Fruit fly (Drosophila melanogaster): Measurements from ENCODE around the gene CG32284.

CG32284 gene

DNA sequence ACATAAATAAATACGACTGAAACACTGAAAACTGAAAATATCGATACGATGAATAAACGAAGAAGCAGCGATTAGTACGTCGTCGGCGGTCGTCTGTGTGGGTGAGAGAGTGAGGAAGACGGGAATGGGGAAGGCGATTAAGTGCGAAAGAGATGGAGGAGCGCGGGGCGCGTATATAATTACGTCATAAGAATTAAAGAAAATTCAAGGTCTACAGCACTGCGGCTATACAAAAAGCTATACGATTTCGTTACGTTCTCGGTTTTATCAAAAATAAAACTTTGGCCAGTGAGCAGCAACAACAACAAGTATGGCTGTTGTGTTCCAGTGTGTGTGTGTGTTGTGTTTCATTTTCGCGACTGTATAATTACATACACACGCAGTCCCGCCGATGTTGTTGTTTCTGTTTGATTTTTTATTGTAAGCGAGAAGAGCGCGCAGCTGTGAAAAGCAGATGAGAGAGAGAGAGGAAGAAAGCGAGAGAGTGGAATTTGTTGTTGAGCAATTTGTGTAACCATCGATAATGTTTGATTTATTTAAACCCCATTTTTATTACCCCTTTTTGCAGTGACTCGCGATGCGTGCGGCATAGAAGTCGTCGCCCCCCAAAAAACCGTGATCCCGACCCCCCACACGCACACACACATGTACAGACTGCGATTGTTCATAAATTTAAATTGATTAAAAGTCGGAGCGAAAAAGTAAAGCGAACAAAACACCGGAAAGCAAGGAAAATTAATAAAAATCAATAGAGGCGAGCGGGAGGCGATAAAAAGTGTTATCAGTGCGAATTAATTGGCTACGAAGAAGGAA lies 37.2 kb upstream of the CG32284 start (continued):
- no peak for TF ChIP-seq odd (GFP tag; optimal IDR thresholded peaks at IDR 0.05)
- TF ChIP-seq Fer1 (GFP tag; optimal IDR thresholded peaks at IDR 0.05): peak; percentile 71
- no peak for TF ChIP-seq Lpt (GFP tag; optimal IDR thresholded peaks at IDR 0.05)
- TF ChIP-seq sd (tag; optimal IDR thresholded peaks at IDR 0.05): peak; percentile 80
- no peak for TF ChIP-seq Hmx (GFP tag; optimal IDR thresholded peaks at IDR 0.05)
- no peak for TF ChIP-seq sens (GFP tag)
- no peak for TF ChIP-seq CG8944 (GFP tag; optimal IDR thresholded peaks at IDR 0.05)
- no peak for TF ChIP-seq Ravus (GFP tag; IDR thresholded peaks at IDR 0.05)
- TF ChIP-seq Adf1 (GFP tag; IDR thresholded peaks at IDR 0.05): peak; percentile 84
- no peak for TF ChIP-seq CG1233 (GFP tag; optimal IDR thresholded peaks at IDR 0.05)
- TF ChIP-seq CG9437 (GFP tag; optimal IDR thresholded peaks at IDR 0.05): no peak
- peak; percentile 44 for TF ChIP-seq gro (GFP tag; optimal IDR thresholded peaks at IDR 0.05)
- TF ChIP-seq nerfin-1 (tag; optimal IDR thresholded peaks at IDR 0.05): no peak
- no peak for TF ChIP-seq CG16779 (GFP tag; IDR thresholded peaks at IDR 0.05)
- TF ChIP-seq bab2 (GFP tag; optimal IDR thresholded peaks at IDR 0.05): no peak
- TF ChIP-seq NC2β (GFP tag; optimal IDR thresholded peaks at IDR 0.05): no peak
- TF ChIP-seq B-H2 (GFP tag; optimal IDR thresholded peaks at IDR 0.05): no peak
- no peak for TF ChIP-seq seq (GFP tag; IDR thresholded peaks at IDR 0.05)
- TF ChIP-seq lilli (GFP tag; optimal IDR thresholded peaks at IDR 0.05): no peak
- TF ChIP-seq CG31224 (GFP tag; IDR thresholded peaks at IDR 0.05): no peak
- TF ChIP-seq phol (tag; optimal IDR thresholded peaks at IDR 0.05): no peak
- no peak for TF ChIP-seq vnd (GFP tag; IDR thresholded peaks at IDR 0.05; ENCODE audit: partially characterized antibody)
- TF ChIP-seq onecut (GFP tag; IDR thresholded peaks at IDR 0.05): peak; percentile 34
- TF ChIP-seq Atf3 (GFP tag; optimal IDR thresholded peaks at IDR 0.05): peak; percentile 81
- no peak for TF ChIP-seq dpn (GFP tag; optimal IDR thresholded peaks at IDR 0.05)
- no peak for TF ChIP-seq NfI (GFP tag; optimal IDR thresholded peaks at IDR 0.05)
- no peak for TF ChIP-seq B-H1 (GFP tag; IDR thresholded peaks at IDR 0.05)
- no peak for TF ChIP-seq CG5245 (GFP tag; optimal IDR thresholded peaks at IDR 0.05)
- TF ChIP-seq CG7839 (tag; optimal IDR thresholded peaks at IDR 0.05): no peak
- no peak for TF ChIP-seq mam (GFP tag; optimal IDR thresholded peaks at IDR 0.05)
- TF ChIP-seq pros (GFP tag; optimal IDR thresholded peaks at IDR 0.05): peak; percentile 90
- no peak for TF ChIP-seq CG3163 (GFP tag; optimal IDR thresholded peaks at IDR 0.05)
- no peak; the same call in 1 of the 2 replicates for TF ChIP-seq CG32532 (GFP tag; IDR thresholded peaks at IDR 0.05)
- no peak for TF ChIP-seq Sox102F (GFP tag; optimal IDR thresholded peaks at IDR 0.05)
- TF ChIP-seq CG18476 (GFP tag; optimal IDR thresholded peaks at IDR 0.05): no peak
- no peak for TF ChIP-seq HLH54F (GFP tag; optimal IDR thresholded peaks at IDR 0.05)
- no peak for TF ChIP-seq toy (GFP tag; IDR thresholded peaks at IDR 0.05)
- no peak for TF ChIP-seq CG12071 (GFP tag; optimal IDR thresholded peaks at IDR 0.05)
- TF ChIP-seq twi (tag; optimal IDR thresholded peaks at IDR 0.05): no peak
- no peak for TF ChIP-seq eve (GFP tag; optimal IDR thresholded peaks at IDR 0.05)
- TF ChIP-seq CG31388 (GFP tag; optimal IDR thresholded peaks at IDR 0.05): no peak
- TF ChIP-seq CG31441 (GFP tag; IDR thresholded peaks at IDR 0.05): no peak
- no peak for TF ChIP-seq Dip3 (GFP tag; optimal IDR thresholded peaks at IDR 0.05)
- TF ChIP-seq h (optimal IDR thresholded peaks at IDR 0.05): no peak
- TF ChIP-seq CG4360 (GFP tag; IDR thresholded peaks at IDR 0.05): peak; percentile 86
- TF ChIP-seq Ssrp (tag; optimal IDR thresholded peaks at IDR 0.05): no peak
- TF ChIP-seq Dfd (GFP tag; optimal IDR thresholded peaks at IDR 0.05): no peak
- TF ChIP-seq Dad (GFP tag; optimal IDR thresholded peaks at IDR 0.05): no peak
- no peak for TF ChIP-seq Oaz (GFP tag; IDR thresholded peaks at IDR 0.05)
- no peak for TF ChIP-seq Doc2 (GFP tag; IDR thresholded peaks at IDR 0.05)
- TF ChIP-seq Mrtf (GFP tag; IDR thresholded peaks at IDR 0.05): no peak
- no peak for TF ChIP-seq dati (GFP tag; IDR thresholded peaks at IDR 0.05)

All from whole organism, embryonic.